Worm (Caenorhabditis elegans): ENCODE measurements around the gene sumv-2.
"Not testable (repeated sequence)": the region's sequence is repeated elsewhere in the genome, so short reads cannot be mapped to it uniquely, and the experiment has no call there.

sumv-2 gene

ce11 chrV:4570833-4571232, 46.5 kb upstream of the sumv-2 start, which contains the start of gene Y61A9LA.3:
Gene Y61A9LA.3 (plus strand): TSS chrV:4571133.
- TF ChIP-seq nhr-237 (tag; optimal IDR thresholded peaks at IDR 0.05) (no peak), nhr-25 (tag; optimal IDR thresholded peaks at IDR 0.05) (no peak), fos-1 (tag; optimal IDR thresholded peaks at IDR 0.05) (no peak), nhr-10 (tag; optimal IDR thresholded peaks at IDR 0.05) (no peak), snpc-4 (tag; optimal IDR thresholded peaks at IDR 0.05) (no peak), zag-1 (tag; optimal IDR thresholded peaks at IDR 0.05) (no peak), unc-55 (GFP tag; optimal IDR thresholded peaks at IDR 0.05) (no peak)

DNA sequence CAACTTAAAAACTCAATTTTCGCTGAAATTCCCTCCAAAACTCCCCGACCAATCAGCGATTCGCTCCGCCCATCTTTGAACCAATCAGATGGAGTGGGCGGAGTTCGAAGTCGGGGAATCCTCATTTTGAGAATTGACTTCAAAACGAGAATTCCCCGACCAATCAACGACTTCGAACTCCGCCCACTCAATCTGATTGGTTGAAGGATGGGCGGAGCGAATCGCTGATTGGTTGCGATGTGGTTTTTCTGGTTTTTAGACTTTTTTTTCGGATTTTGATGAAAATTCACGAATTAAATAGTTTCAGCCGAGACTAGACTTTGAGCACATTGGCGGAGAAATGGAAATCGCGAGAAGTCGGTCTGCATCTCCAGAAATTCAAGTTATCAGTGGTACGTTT, 45.4 kb upstream of the sumv-2 start:
- TF ChIP-seq fos-1 (tag; optimal IDR thresholded peaks at IDR 0.05) (no peak), mdl-1 (tag; optimal IDR thresholded peaks at IDR 0.05) (no peak), sma-3 (GFP tag; optimal IDR thresholded peaks at IDR 0.05) (no peak), elt-1 (tag; optimal IDR thresholded peaks at IDR 0.05) (no peak), ZK546.5 (tag; optimal IDR thresholded peaks at IDR 0.05) (no peak), unc-62 (GFP tag; optimal IDR thresholded peaks at IDR 0.05) (no peak), unc-39 (tag; optimal IDR thresholded peaks at IDR 0.05) (no peak), snpc-4 (tag; optimal IDR thresholded peaks at IDR 0.05) (no peak), aly-2 (tag; optimal IDR thresholded peaks at IDR 0.05) (no peak), lin-13 (GFP tag; optimal IDR thresholded peaks at IDR 0.05) (no peak), lin-11 (tag; optimal IDR thresholded peaks at IDR 0.05) (no peak), nhr-25 (tag; optimal IDR thresholded peaks at IDR 0.05) (no peak), nhr-12 (tag; optimal IDR thresholded peaks at IDR 0.05) (no peak), elt-3 (tag; optimal IDR thresholded peaks at IDR 0.05) (no peak), mbf-1 (tag; optimal IDR thresholded peaks at IDR 0.05) (no peak), dmd-4 (tag; optimal IDR thresholded peaks at IDR 0.05) (no peak), nhr-21 (tag; optimal IDR thresholded peaks at IDR 0.05) (no peak)

- TF ChIP-seq lin-39, sem-4, gmeb-1 (tag; optimal IDR thresholded peaks at IDR 0.05): not testable (repeated sequence)
Observed at ce11 chrV:4573824-4574223, 43.5 kb upstream of the sumv-2 start, which contains the start of gene hpo-39. Gene hpo-39 (minus strand): TSS chrV:4573924.

DNA sequence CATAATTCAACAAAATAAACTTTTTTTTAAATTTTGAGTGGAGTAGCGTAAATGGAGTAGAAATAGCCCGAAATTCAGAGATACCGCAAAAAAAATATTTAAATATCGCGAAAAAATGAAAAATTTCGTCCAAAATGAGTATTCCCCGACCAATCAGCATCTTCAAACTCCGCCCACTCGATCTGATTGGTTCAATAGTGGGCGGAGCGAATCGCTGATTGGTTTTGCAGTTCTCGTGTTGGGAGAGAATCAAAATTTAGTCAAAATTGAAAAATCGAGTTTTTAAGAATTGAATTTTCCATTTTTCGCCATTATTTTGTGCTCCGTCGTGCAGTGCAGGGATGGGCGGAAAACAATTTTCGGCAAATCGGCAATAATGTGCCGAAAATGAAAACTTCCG, 41.9 kb upstream of the sumv-2 start:
- TF ChIP-seq elt-3 (tag; optimal IDR thresholded peaks at IDR 0.05) (no peak), snpc-4 (tag; optimal IDR thresholded peaks at IDR 0.05) (no peak), mab-5 (tag; optimal IDR thresholded peaks at IDR 0.05) (no peak), ceh-82 (tag; optimal IDR thresholded peaks at IDR 0.05) (no peak), skn-1 (tag; optimal IDR thresholded peaks at IDR 0.05) (no peak), lin-13 (GFP tag; optimal IDR thresholded peaks at IDR 0.05) (no peak), blmp-1 (tag; optimal IDR thresholded peaks at IDR 0.05; ENCODE audit: insufficient read depth) (no peak), ztf-4 (tag; optimal IDR thresholded peaks at IDR 0.05) (no peak), nhr-11 (tag; optimal IDR thresholded peaks at IDR 0.05) (no peak), nhr-237 (tag; optimal IDR thresholded peaks at IDR 0.05) (no peak), nhr-25 (tag; optimal IDR thresholded peaks at IDR 0.05) (no peak), nhr-129 (tag; optimal IDR thresholded peaks at IDR 0.05) (no peak), lin-39 (tag; optimal IDR thresholded peaks at IDR 0.05) (no peak), mdl-1 (tag; optimal IDR thresholded peaks at IDR 0.05) (no peak), fos-1 (tag; optimal IDR thresholded peaks at IDR 0.05) (no peak), sma-9 (GFP tag; optimal IDR thresholded peaks at IDR 0.05) (no peak), sma-9 (tag; optimal IDR thresholded peaks at IDR 0.05) (no peak), ztf-11 (tag; optimal IDR thresholded peaks at IDR 0.05) (no peak), C34F6.9 (tag; optimal IDR thresholded peaks at IDR 0.05) (no peak), nhr-6 (tag; optimal IDR thresholded peaks at IDR 0.05) (no peak), aly-2 (tag; optimal IDR thresholded peaks at IDR 0.05) (no peak)

- TF ChIP-seq unc-39 (tag; optimal IDR thresholded peaks at IDR 0.05) (no peak), crh-2 (tag; optimal IDR thresholded peaks at IDR 0.05) (no peak), unc-55 (GFP tag; optimal IDR thresholded peaks at IDR 0.05) (no peak), nhr-10 (tag; optimal IDR thresholded peaks at IDR 0.05) (no peak), mab-5 (tag; optimal IDR thresholded peaks at IDR 0.05) (no peak), nhr-6 (tag; optimal IDR thresholded peaks at IDR 0.05) (no peak), nhr-21 (tag; optimal IDR thresholded peaks at IDR 0.05) (no peak)
Observed at ce11 chrV:4580594-4580993, 36.8 kb upstream of the sumv-2 start.

All from whole organism, L2 larva.